Fruit fly (Drosophila melanogaster): ENCODE data around the gene hzg.
A peak's percentile ranks its signal among the peaks of the same experiment; 100 is the strongest.

Gene hzg

DNA sequence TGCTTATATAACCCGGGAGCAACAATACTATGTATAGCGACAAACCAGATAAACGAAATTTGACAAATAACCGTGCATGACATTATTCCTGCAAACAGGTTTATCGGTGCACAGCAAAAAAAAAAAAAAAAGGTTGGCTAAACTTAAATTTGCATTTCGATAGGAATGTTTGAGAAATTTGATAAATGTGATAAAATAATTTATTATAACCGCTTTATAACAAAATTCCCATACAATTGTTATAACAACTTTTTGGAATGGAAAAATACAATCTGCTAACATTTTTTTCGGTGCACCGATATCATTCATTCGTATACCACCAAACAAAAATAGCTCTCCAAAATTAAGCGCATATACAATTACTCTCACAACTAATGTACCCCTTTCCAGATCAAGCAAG is 27.0 kb downstream of the hzg start (continued):
- TF ChIP-seq Dbx (GFP tag; IDR thresholded peaks at IDR 0.05) (peak; percentile 58; the same call in 1 of the 3 replicates), CG2875 (GFP tag; optimal IDR thresholded peaks at IDR 0.05) (no peak), Xrp1 (GFP tag; IDR thresholded peaks at IDR 0.05) (peak; percentile 73), CG2889 (GFP tag; IDR thresholded peaks at IDR 0.05) (no peak), crol (GFP tag; IDR thresholded peaks at IDR 0.05) (no peak), cg (GFP tag; optimal IDR thresholded peaks at IDR 0.05) (no peak), CG18011 (GFP tag; optimal IDR thresholded peaks at IDR 0.05) (no peak), so (GFP tag; IDR thresholded peaks at IDR 0.05) (no peak), CG4282 (GFP tag; optimal IDR thresholded peaks at IDR 0.05) (no peak), mirr (GFP tag; optimal IDR thresholded peaks at IDR 0.05) (no peak), Sin3A (optimal IDR thresholded peaks at IDR 0.05) (no peak), CG11456 (GFP tag; IDR thresholded peaks at IDR 0.05) (peak; percentile 69), chm (GFP tag; IDR thresholded peaks at IDR 0.05) (no peak), PHDP (tag; optimal IDR thresholded peaks at IDR 0.05) (peak; percentile 53), zen (tag; optimal IDR thresholded peaks at IDR 0.05) (no peak), Ravus (GFP tag; IDR thresholded peaks at IDR 0.05) (no peak), CG42726 (GFP tag; IDR thresholded peaks at IDR 0.05; ENCODE audit: partially characterized antibody) (no peak), Dref (GFP tag; IDR thresholded peaks at IDR 0.05) (no peak), Max (GFP tag; optimal IDR thresholded peaks at IDR 0.05) (peak; percentile 39), CG3726 (GFP tag; IDR thresholded peaks at IDR 0.05) (no peak), CG15696 (tag; optimal IDR thresholded peaks at IDR 0.05) (no peak), CG18619 (GFP tag; optimal IDR thresholded peaks at IDR 0.05) (no peak), HLH3B (GFP tag; IDR thresholded peaks at IDR 0.05) (peak; percentile 52; the same call in 1 of the 2 replicates), CG14860 (GFP tag; IDR thresholded peaks at IDR 0.05; ENCODE audit: partially characterized antibody) (no peak), Atf-2 (GFP tag; optimal IDR thresholded peaks at IDR 0.05) (no peak), gro (GFP tag; optimal IDR thresholded peaks at IDR 0.05) (no peak), CG14965 (GFP tag; optimal IDR thresholded peaks at IDR 0.05; ENCODE audit: borderline replicate concordance) (no peak), trh (GFP tag; optimal IDR thresholded peaks at IDR 0.05) (no peak), nmo (GFP tag; optimal IDR thresholded peaks at IDR 0.05) (peak; percentile 53), Deaf1 (tag; optimal IDR thresholded peaks at IDR 0.05) (peak; percentile 15), pnt (GFP tag; optimal IDR thresholded peaks at IDR 0.05) (no peak), ken (GFP tag; IDR thresholded peaks at IDR 0.05) (no peak), pum (GFP tag; optimal IDR thresholded peaks at IDR 0.05) (no peak), Bgb (GFP tag; IDR thresholded peaks at IDR 0.05; ENCODE audit: partially characterized antibody) (no peak), Taf1 (GFP tag; IDR thresholded peaks at IDR 0.05) (0 out of 2 replicates have a peak, but pooled peaks have one; percentile 31), Hsf (GFP tag; optimal IDR thresholded peaks at IDR 0.05) (no peak), eyg (GFP tag; optimal IDR thresholded peaks at IDR 0.05) (no peak), ac (GFP tag; optimal IDR thresholded peaks at IDR 0.05) (no peak), E2f1 (GFP tag; IDR thresholded peaks at IDR 0.05) (peak; percentile 59; the same call in 1 of the 2 replicates), esg (GFP tag; conservative IDR thresholded peaks at IDR 0.05) (peak; percentile 50), CG6689 (GFP tag; IDR thresholded peaks at IDR 0.05) (peak; percentile 65), Elba2 (GFP tag; optimal IDR thresholded peaks at IDR 0.05) (no peak), oc (tag; optimal IDR thresholded peaks at IDR 0.05) (no peak), CG15073 (GFP tag; optimal IDR thresholded peaks at IDR 0.05) (no peak), gfzf (GFP tag; optimal IDR thresholded peaks at IDR 0.05) (no peak), scrt (GFP tag; optimal IDR thresholded peaks at IDR 0.05) (peak; percentile 33), trem (tag; optimal IDR thresholded peaks at IDR 0.05) (no peak), pb (GFP tag; optimal IDR thresholded peaks at IDR 0.05) (no peak), CG11723 (GFP tag; optimal IDR thresholded peaks at IDR 0.05) (no peak), C15 (GFP tag; IDR thresholded peaks at IDR 0.05) (0 out of 3 replicates have a peak, but pooled peaks have one; percentile 5), exex (tag; optimal IDR thresholded peaks at IDR 0.05) (no peak), CG34224 (GFP tag; IDR thresholded peaks at IDR 0.05; ENCODE audit: partially characterized antibody) (no peak)
